Worm (Caenorhabditis elegans) whole organism, L2 larva: Measurements from ENCODE around the gene snx-1.

Source experiments
- R02D3.7 ChIP-seq: fragments of 150-350 bp; optimal IDR thresholded peaks from 2 replicates; lab custom pipeline; 2014; ENCODE audit warnings: missing biosample characterization, missing genetic modification characterization
- Y55F3AM.14 ChIP-seq: fragments of 200-800 bp; sonication (Bioruptor generic); optimal IDR thresholded peaks from 2 replicates; lab custom pipeline; 2018; ENCODE audit warnings: mild to moderate bottlenecking, missing genetic modification characterization, missing compliant biosample characterization
- egl-27 ChIP-seq: sonication (generic microtip); optimal IDR thresholded peaks from 3 replicates; lab custom pipeline; 2017; ENCODE audit warnings: missing biosample characterization, missing genetic modification reagents, missing genetic modification characterization
- lin-11 ChIP-seq: fragments of 150-350 bp; sonication (generic microtip); optimal IDR thresholded peaks from 2 replicates; lab custom pipeline; 2014; ENCODE audit warnings: missing biosample characterization, missing genetic modification characterization, inconsistent platforms, mixed read lengths
- lin-13 ChIP-seq: fragments of 150-350 bp; optimal IDR thresholded peaks from 2 replicates; lab custom pipeline; 2014; ENCODE audit warnings: missing biosample characterization, missing genetic modification reagents, missing genetic modification characterization
- lin-39 ChIP-seq: fragments of 150-350 bp; optimal IDR thresholded peaks from 2 replicates; lab custom pipeline; 2014; ENCODE audit warnings: missing biosample characterization, missing genetic modification reagents, missing genetic modification characterization
- lsy-2 ChIP-seq, 2 experiments: fragments of 150-350 bp in 1 of 2; sonication (generic microtip) in 1 of 2; optimal IDR thresholded peaks; 2 replicates each; lab custom pipeline; 2014 to 2017; ENCODE audit warnings: missing biosample characterization in 2 of 2, missing genetic modification characterization in 2 of 2
- mdl-1 ChIP-seq, 2 experiments: fragments of 150-350 bp in 1 of 2; sonication (generic microtip) in 1 of 2; optimal IDR thresholded peaks; 2 replicates each; lab custom pipeline; 2017; ENCODE audit warnings: missing biosample characterization in 2 of 2, missing genetic modification characterization in 2 of 2
- nhr-11 ChIP-seq: fragments of 150-350 bp; optimal IDR thresholded peaks from 2 replicates; lab custom pipeline; 2014; ENCODE audit warnings: missing biosample characterization, missing genetic modification characterization
- nhr-237 ChIP-seq: fragments of 150-350 bp; optimal IDR thresholded peaks from 2 replicates; lab custom pipeline; 2014; ENCODE audit warnings: missing biosample characterization, missing genetic modification characterization
- nhr-25 ChIP-seq: fragments of 150-350 bp; sonication (generic microtip); optimal IDR thresholded peaks from 3 replicates; lab custom pipeline; 2014; ENCODE audit warnings: missing biosample characterization, missing genetic modification characterization
- nhr-6 ChIP-seq: fragments of 150-350 bp; optimal IDR thresholded peaks from 2 replicates; lab custom pipeline; 2014; ENCODE audit warnings: missing biosample characterization, missing genetic modification characterization
- skn-1 ChIP-seq: sonication (generic microtip); optimal IDR thresholded peaks from 2 replicates; lab custom pipeline; 2017; ENCODE audit warnings: missing biosample characterization, missing genetic modification characterization
- ztf-11 ChIP-seq: sonication (generic microtip); optimal IDR thresholded peaks from 2 replicates; lab custom pipeline; 2017; ENCODE audit warnings: missing biosample characterization, missing genetic modification characterization

DNA sequence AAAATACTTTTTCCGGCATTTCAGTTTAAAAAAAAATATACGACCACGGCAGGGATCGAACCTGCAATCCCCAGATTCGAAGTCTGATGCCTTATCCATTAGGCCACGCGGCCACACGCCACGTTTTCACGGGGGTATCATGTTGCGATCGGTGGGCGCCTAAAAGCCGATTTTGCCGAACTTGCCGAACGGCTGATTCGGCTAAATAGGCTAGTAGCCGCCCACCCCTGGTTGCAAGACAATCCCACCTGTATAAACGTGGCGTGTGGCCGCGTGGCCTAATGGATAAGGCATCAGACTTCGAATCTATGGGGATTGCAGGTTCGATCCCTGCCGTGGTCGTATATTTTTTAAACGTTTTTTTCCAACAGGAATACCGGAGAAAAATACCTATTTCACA is 39.7 kb upstream of the snx-1 start:
- no peak for TF ChIP-seq nhr-237 (tag; lab: Kevin White, UChicago)
- TF ChIP-seq nhr-6 (tag; lab: Kevin White, UChicago) = no peak
- no peak for TF ChIP-seq Y55F3AM.14 (GFP tag; lab: Kevin White, UChicago)
- no peak for TF ChIP-seq lin-39 (tag; lab: Kevin White, UChicago)
- TF ChIP-seq nhr-25 (tag; lab: Kevin White, UChicago) = no peak
- no peak for TF ChIP-seq ztf-11
- TF ChIP-seq nhr-11 = no peak
- TF ChIP-seq lsy-2 (tag; optimal IDR thresholded peaks at IDR 0.05; lab: Kevin White, UChicago) = no peak
- TF ChIP-seq skn-1 (tag; lab: Kevin White, UChicago) = no peak
- no peak for TF ChIP-seq lin-11 (tag; lab: Kevin White, UChicago)
- TF ChIP-seq egl-27 = no peak
- no peak for TF ChIP-seq R02D3.7 (tag; lab: Kevin White, UChicago)
- TF ChIP-seq lin-13 (GFP tag; lab: Kevin White, UChicago) = no peak
- TF ChIP-seq mdl-1 (tag; optimal IDR thresholded peaks at IDR 0.05; lab: Kevin White, UChicago) = no peak
